Worm (Caenorhabditis elegans): Measurements from ENCODE around the gene T05C12.4.

Gene T05C12.4

DNA sequence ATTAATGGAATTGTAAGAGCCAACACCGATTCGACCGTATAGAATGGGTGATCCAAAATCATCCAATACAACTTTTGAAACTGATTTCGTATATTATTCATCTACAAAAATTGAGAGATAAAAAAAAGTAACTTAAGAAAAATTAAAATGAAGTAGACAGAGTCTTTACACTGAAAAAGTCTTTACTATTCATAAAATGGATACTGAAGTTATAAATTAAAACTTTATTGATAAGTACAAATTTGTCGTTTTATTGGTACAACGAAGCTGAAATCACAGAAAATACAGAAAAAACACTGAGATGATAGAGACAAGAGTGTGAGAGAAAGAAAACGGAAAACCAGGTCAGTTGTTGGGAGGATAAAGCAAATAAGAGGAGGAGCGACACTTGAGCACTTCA lies 34.2 kb upstream of the T05C12.4 start, which contains the start of gene M110.10:
TSS of gene M110.10 (minus strand) at position 101 of the 400 bp plus-strand sequence.
- TF ChIP-seq mbf-1 (tag; optimal IDR thresholded peaks at IDR 0.05) (no peak), ztf-4 (tag; optimal IDR thresholded peaks at IDR 0.05) (no peak), alr-1 (tag; optimal IDR thresholded peaks at IDR 0.05) (no peak), ZK546.5 (tag; optimal IDR thresholded peaks at IDR 0.05) (no peak), Y55F3AM.14 (GFP tag; optimal IDR thresholded peaks at IDR 0.05) (no peak), lsy-2 (tag; optimal IDR thresholded peaks at IDR 0.05) (no peak)

DNA sequence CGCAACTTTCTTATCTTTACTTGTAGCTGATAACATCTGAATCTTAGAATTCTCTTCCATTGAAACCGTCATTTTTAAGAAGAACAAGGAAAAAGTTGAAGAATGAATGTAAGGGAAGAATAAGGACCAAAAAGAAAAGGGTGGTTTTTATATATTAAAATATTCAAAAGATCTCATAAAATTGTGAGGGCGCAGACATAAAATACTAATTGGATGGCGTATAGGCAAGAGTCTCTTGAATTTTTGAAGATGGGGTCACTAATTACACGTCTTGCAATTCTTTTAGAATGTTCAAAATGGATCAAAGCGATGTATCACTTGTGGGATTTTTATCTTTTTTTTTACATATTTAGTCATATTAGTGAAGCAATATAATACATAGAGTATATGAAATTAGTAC lies 32.5 kb upstream of the T05C12.4 start, which contains the start of gene twk-3:
TSS of gene twk-3 (minus strand) at position 101 of the 400 bp plus-strand sequence.
- TF ChIP-seq unc-55 (GFP tag; optimal IDR thresholded peaks at IDR 0.05): no peak
- no peak for TF ChIP-seq lin-39 (tag; optimal IDR thresholded peaks at IDR 0.05)
- no peak for TF ChIP-seq nhr-10 (tag; optimal IDR thresholded peaks at IDR 0.05)

DNA sequence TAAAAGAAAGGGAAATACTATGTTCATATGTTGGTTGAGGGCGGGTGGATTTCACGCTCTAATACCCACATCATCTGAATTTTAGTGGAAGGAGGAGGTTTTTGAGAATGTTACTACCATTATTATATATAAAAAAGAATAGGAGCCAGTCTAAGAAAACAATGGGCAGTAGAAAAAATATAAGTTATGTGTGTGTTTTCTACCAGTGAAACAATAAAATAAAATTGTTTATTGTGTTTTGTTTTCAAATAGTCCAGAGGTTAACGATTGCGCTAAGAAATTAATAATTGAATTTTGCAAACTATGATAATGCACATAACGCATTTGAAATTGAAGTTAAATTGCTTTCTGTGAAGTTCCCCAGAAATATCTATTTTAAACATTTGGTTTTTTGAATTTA lies 29.3 kb upstream of the T05C12.4 start, which contains the start of gene M110.8:
TSS of gene M110.8 (minus strand) at position 101 of the 400 bp plus-strand sequence.
- TF ChIP-seq crh-2 (tag; optimal IDR thresholded peaks at IDR 0.05) (no peak), ztf-1 (GFP tag; conservative IDR thresholded peaks at IDR 0.05) (no peak), egl-27 (tag; optimal IDR thresholded peaks at IDR 0.05) (no peak), ztf-4 (tag; optimal IDR thresholded peaks at IDR 0.05) (no peak), unc-55 (GFP tag; optimal IDR thresholded peaks at IDR 0.05) (no peak), C34F6.9 (tag; optimal IDR thresholded peaks at IDR 0.05) (no peak), Y55F3AM.14 (GFP tag; optimal IDR thresholded peaks at IDR 0.05) (no peak), zag-1 (tag; optimal IDR thresholded peaks at IDR 0.05) (no peak), ceh-16 (tag; optimal IDR thresholded peaks at IDR 0.05) (no peak), sma-3 (GFP tag; optimal IDR thresholded peaks at IDR 0.05) (no peak)

DNA sequence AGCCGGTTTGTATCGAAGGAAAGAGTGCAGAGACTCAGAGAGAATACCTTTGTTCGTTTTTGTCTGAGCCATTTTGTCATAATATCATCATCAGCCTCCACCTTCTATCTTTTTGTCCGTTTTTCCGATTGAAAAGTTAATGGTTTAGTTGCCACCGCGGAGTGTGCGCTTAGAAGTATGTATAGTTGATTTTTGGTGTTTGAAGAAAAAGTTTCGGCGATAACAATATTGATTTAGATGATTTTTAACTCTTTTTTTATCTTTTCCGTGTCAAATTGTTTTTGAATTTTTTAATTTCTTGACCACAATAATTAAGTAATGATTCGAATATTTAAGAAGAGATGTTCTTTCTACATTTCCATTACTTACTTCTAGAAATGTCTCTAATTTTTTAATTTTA lies 25.4 kb upstream of the T05C12.4 start:
- TF ChIP-seq ztf-4 (tag; optimal IDR thresholded peaks at IDR 0.05) (no peak), ZK546.5 (tag; optimal IDR thresholded peaks at IDR 0.05) (no peak), nhr-10 (tag; optimal IDR thresholded peaks at IDR 0.05) (no peak), ceh-16 (tag; optimal IDR thresholded peaks at IDR 0.05) (no peak), fos-1 (tag; optimal IDR thresholded peaks at IDR 0.05) (peak; percentile 40), lsy-2 (tag; optimal IDR thresholded peaks at IDR 0.05) (no peak), skn-1 (tag; optimal IDR thresholded peaks at IDR 0.05) (peak; percentile 70), unc-55 (GFP tag; optimal IDR thresholded peaks at IDR 0.05) (no peak), elt-3 (tag; optimal IDR thresholded peaks at IDR 0.05) (no peak), mbf-1 (tag; optimal IDR thresholded peaks at IDR 0.05) (no peak), nhr-129 (tag; optimal IDR thresholded peaks at IDR 0.05) (no peak), unc-39 (tag; optimal IDR thresholded peaks at IDR 0.05) (no peak)

DNA sequence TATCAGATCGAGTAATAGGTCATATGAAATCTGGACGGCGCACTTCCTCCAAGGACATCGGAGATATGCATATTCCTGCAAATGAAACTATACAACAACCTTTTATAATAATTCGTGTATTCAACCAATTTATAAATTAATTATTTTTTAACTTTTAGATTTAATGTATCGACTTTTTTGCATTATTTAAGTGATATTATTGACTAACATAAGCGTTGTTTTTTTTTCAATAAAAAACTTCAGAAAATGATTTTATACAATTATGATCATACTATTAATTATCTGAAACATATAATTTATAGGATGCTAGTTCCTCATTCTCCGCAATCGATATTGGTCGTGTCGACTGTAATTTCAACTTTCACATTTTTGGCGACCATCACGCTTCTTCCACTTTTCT lies 23.9 kb upstream of the T05C12.4 start, which contains the start of gene col-76:
TSS of gene col-76 (plus strand) at position 301 of the 400 bp plus-strand sequence.
- TF ChIP-seq ztf-11 (tag; optimal IDR thresholded peaks at IDR 0.05) (no peak), nhr-12 (tag; optimal IDR thresholded peaks at IDR 0.05) (no peak), mdl-1 (tag; optimal IDR thresholded peaks at IDR 0.05) (no peak), sma-9 (GFP tag; optimal IDR thresholded peaks at IDR 0.05) (no peak), sma-9 (tag; optimal IDR thresholded peaks at IDR 0.05) (no peak), nhr-10 (tag; optimal IDR thresholded peaks at IDR 0.05) (no peak), nhr-23 (tag; optimal IDR thresholded peaks at IDR 0.05) (no peak), mab-5 (tag; optimal IDR thresholded peaks at IDR 0.05) (no peak), nhr-237 (tag; optimal IDR thresholded peaks at IDR 0.05) (no peak), peb-1 (tag; optimal IDR thresholded peaks at IDR 0.05) (no peak), nhr-25 (tag; optimal IDR thresholded peaks at IDR 0.05) (no peak)

DNA sequence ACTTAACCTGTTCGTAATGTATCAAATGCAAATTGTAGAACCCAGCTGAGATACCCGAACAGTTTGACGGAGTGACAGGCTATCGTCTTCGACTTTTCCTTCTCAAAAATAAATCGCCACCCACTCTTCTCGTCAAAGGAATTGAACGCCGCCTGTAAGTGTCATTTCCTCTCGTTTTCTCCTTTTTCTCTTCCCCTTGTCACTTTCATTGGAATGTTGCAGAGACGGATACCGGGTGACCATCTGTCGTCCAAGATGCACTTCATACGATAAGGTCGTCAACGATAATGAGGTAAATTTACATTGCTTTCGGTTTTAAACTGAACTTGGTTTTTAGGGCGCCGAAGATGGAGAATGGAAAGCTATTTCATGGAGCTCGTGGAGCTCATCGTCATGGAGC lies 19.6 kb upstream of the T05C12.4 start:
- TF ChIP-seq nhr-21 (tag; optimal IDR thresholded peaks at IDR 0.05) (no peak), lin-39 (tag; optimal IDR thresholded peaks at IDR 0.05) (no peak), nhr-77 (tag; optimal IDR thresholded peaks at IDR 0.05) (no peak), mdl-1 (tag; optimal IDR thresholded peaks at IDR 0.05) (no peak), nhr-129 (tag; optimal IDR thresholded peaks at IDR 0.05) (no peak), blmp-1 (tag; optimal IDR thresholded peaks at IDR 0.05; ENCODE audit: insufficient read depth) (peak; percentile 88), lsy-2 (tag; optimal IDR thresholded peaks at IDR 0.05) (no peak)
